Fruit fly (Drosophila melanogaster): ENCODE results near the gene CG43273.
A peak's percentile ranks its signal among the peaks of the same experiment; 100 is the strongest.

The CG43273 gene

DNA sequence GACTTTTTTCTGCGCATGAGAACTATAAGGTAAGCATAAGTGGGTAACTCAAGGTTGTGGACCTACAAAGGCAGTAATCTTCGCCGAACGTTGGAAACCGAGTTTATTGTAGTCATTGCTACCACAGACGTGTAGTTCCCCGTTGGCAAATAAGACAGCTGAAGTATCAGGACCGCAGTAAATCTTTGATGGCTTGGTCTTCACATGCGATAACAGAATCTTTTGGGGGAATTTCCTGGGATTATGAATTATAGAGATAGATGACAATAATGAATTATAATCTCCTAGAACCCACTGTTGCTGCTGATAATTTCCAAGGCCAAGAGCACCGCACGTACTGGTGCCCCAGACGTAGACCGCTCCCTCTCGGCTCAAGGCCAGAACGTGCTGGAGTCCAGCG, 7.0 kb upstream of the CG43273 start:
- no peak for TF ChIP-seq noc (tag; optimal IDR thresholded peaks at IDR 0.05)

DNA sequence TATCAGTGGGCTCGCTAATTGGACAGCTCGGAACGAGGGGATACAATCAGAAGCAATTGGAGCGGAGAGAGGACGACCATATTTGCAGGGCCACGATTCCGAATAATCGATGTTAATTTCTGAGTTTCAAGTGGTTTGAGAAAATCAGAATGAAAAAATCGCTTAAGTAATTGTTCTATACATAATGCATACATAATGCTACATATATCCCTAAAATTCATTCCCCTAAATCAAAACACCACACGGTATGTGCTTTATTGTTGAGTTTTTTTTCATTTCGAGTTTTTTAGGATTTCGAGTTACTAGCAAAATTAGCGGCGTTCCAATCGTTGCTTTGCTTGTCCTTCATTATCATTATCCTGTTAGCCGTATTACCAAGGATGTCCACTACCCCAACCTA, 4.6 kb upstream of the CG43273 start, which contains the start of gene niki:
niki (minus strand) TSS at position 101 of the 400 bp plus-strand sequence.
- TF ChIP-seq noc (tag; optimal IDR thresholded peaks at IDR 0.05): no peak

DNA sequence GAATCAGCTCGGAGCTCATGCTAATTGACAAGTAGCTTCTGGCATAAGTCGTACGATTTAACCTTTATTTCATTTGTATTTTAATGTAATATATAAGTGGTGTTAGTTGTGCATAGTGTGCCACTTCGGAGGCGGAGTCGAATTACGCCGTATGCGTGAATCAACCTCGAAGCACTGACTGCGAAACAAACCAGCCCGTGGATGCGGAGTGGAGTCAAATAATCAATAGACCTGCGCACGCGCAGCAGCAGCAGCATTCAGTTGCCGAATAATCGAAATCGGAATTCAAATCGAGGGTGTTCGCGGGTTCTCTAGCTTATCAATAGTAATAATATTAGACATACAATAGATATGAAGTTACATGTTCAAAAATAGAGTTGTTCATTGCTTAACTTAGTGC, 1.9 kb upstream of the CG43273 start, which contains the start of gene RabX4:
RabX4 (minus strand) TSS at position 176 of the 400 bp plus-strand sequence.
- no peak for TF ChIP-seq noc (tag; optimal IDR thresholded peaks at IDR 0.05)

DNA sequence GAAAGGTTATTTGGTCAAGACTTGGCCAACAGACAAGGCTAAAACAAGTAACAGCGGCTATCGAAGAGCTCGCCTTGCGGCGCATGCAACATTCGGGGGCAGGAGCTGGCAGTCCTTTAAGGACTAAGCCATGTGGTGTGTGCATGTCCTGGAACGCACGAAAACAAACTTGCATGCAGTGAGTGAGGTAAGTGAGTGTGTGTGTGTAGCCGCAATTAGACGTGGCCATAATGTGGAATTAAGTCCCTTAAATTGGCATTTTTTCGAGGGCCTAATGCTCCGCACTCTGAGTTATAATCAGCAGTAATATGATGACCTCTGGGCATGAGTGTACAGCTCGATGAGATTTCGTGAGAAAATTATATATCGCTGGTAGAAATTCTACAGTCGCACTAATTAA, 3.6 kb downstream of the CG43273 start, which contains the start of gene sosie:
sosie (plus strand) TSS at position 301 of the 400 bp plus-strand sequence.
- no peak for TF ChIP-seq noc (tag; optimal IDR thresholded peaks at IDR 0.05)

DNA sequence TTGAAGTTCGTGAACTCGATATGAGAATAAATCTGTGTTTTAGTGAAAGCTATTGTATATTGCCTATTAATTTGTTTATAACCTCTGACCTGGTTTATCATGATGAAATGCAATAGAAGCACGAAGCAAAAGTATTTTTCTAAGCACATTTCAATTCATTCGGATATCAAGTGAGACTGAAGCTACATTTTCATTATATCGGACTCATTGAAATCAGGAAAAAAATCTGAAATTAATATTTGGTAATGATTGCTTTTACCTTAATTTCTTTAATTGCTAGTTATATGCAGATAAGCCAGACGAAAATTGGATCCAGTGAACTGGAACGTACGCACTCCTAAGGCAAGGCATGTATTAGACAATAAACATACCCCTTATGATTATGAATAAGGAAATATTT, 11.0 kb downstream of the CG43273 start, which contains the start of gene CG33658:
CG33658 (minus strand) TSS at position 101 of the 400 bp plus-strand sequence.
- no peak for TF ChIP-seq noc (tag; optimal IDR thresholded peaks at IDR 0.05)

DNA sequence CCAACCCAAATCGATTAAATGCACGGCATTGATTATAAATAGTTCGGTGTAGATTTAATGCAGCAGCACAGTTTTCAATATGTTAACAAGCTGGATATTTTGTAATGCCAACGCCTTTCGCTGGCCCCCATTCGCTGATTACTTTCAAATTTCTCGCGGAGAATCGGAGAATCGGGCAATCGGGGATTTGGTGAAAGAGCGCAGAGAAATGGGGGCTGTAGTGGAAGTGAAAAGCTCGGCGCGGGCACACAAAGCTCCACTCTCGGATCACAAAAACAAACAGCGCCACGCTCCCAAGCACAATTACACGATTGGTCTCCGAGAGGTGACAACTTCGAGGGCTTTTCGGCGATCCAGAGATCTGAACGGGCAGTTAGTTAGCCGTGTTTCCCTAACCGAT, 11.5 kb downstream of the CG43273 start, which contains the start of gene Esp:
Esp (plus strand) TSS at position 301 of the 400 bp plus-strand sequence.
- TF ChIP-seq noc (tag; optimal IDR thresholded peaks at IDR 0.05): no peak

DNA sequence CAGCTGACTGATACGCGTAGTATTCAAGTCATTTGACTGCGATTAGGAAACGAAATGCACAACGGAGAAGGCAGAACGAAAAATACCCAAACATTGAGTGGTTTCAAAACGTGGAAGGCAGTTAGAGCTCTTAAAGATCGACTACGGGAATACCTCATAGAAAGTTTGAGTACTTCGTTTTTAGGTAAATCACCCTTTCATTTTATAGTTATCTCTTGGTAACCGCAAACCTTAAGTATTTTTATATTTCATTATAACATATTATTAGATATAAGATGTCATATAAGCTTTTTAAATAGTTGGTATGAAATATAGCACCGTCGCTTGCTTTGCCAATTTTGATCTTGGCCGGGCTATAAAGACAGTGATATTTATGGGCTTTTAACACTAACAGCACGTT, 15.0 kb downstream of the CG43273 start:
- peak; percentile 56 for TF ChIP-seq noc (tag; optimal IDR thresholded peaks at IDR 0.05)

DNA sequence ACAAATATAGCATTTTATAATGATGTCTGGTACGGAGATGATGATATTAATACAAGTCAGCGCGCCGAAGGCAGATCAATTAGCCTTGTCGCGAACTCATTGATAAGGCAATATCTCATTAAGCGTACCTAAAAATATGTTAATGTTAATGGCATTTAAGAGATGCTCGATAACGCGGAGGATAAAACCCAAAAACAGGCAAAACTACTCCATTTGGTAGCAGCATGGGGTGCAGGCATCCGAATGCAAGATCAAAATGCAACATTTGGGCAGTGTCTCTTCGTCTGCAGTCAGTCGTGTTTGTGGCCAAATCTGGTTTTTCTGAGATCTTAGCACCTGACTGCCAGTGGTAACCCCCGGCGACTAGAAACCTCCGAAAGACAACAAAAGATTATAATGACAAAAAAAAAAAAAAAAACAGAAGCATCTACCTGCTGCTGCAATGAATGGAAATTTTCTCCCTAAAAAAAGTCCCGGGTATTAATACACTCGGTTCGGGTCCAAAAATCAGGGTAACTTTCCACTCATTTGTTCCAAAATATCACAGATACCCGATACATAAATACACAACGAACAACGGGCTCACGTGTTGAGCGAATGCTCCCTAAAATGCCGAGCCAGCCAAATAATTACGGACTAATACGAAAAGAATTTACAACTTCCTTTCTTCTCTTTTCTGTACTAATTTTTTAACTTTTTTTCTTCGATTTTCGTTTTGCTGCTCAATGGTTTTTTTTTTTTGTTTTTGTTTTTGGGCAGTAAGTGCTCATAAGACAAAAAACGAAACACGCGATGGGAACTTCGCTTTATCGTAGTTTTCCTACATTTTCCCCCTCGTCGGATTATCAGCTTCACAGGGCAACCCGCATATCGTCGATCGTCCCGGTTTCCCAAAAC, 16.1 kb downstream of the CG43273 start:
- TF ChIP-seq noc (tag; optimal IDR thresholded peaks at IDR 0.05): no peak

DNA sequence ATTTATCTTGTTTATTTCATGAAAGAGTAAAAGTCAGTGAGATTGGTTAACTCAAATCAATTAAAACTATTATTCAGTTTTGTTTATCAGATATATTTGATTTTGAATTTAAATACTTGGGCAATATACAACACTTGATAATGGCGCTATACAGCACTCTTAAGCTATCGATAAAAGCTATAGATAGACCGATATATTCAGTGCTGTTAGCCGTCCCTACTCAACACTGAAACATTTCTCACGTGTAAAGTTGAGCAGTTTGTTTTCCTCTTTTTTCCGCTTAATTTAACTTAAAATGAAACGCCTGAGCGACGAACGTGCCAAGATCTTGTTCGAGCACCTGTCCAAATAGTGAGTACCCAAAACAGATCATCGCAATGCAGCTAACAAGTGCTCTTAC, 20.3 kb downstream of the CG43273 start, which contains the start of gene CG7006:
CG7006 (plus strand) TSS at position 208 of the 400 bp plus-strand sequence.
- no peak for TF ChIP-seq noc (tag; optimal IDR thresholded peaks at IDR 0.05)

DNA sequence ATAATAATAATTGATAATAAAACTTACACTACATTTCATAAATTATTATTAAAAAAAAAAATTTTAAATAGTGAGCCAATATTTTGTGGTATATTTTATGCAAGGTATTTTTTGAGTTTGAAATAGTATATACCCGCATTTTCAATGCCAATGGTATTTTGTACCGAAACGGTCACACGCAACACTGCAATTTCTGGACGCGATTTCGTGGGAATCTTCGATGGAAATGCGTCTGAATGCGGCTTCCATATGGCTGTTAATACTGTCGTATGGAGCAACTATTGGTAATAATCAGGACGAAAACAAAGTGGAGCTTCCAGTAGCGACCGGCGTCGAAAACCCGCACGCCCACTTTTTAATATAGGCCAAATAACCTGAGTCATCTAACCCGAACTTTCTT, 21.3 kb downstream of the CG43273 start, which contains the start of gene Nct:
Nct (plus strand) TSS at position 173 of the 400 bp plus-strand sequence.
- no peak for TF ChIP-seq noc (tag; optimal IDR thresholded peaks at IDR 0.05)

DNA sequence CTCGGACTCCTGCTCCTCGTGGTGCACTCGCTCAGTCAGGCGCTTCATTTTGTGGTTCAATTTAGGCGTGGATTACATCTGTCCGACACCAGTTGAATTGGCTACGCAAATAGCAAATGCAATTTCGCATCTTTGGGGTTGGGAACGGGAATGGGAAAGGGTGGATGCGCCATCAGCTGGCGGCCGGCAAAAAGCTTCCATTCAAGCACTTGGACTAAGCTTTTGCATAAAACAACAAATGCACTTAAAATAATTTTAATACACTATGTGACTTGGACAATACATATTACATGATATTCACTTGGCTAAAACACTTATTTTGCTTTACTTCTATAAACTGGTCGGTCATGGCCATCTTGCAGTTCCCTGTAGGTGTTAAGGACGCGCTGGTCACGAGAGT, 26.0 kb downstream of the CG43273 start, which contains the start of gene HDAC11:
HDAC11 (minus strand) TSS at position 101 of the 400 bp plus-strand sequence.
- TF ChIP-seq noc (tag; optimal IDR thresholded peaks at IDR 0.05): no peak

DNA sequence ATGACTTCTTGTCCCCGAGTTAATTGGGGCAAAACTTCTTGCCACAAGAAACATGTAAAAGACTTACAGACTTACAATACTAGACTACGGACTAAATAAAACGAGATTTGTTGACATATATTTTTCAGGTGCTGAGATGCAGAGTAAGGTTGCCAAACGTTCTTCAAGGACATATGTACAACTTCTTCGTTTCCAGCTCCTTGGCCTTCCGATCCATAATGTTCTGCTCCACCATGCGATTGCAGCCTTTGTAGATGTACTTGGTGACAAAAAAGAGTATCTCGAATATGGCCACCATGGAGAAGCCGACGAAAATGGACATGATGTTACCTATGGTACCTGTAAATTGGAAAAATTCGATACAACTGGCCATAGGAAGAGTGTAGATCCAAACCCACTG, 27.4 kb downstream of the CG43273 start, which contains the start of gene CAH4:
CAH4 (minus strand) TSS at position 101 of the 400 bp plus-strand sequence.
- no peak for TF ChIP-seq noc (tag; optimal IDR thresholded peaks at IDR 0.05)

DNA sequence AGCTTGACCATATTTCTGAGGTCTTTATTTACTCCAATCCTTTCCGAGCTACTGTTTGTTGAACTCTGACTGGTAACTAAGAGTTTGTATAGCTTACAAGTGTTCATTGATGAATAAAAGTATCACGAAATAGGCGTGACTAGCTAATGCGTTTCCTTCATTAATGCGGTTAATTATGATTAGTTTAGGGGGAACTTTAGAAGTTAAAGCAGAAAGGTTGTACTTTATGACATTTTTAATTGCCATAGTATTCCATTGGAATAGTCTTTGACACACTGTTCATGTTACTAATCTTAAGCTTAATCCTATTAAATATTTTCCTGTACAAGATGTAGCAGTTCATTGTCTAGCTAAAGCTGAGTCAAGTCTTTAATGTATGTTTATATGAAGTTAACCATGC, 29.6 kb downstream of the CG43273 start, which contains the start of gene ppk22:
ppk22 (minus strand) TSS at position 101 of the 400 bp plus-strand sequence.
- no peak for TF ChIP-seq noc (tag; optimal IDR thresholded peaks at IDR 0.05)

DNA sequence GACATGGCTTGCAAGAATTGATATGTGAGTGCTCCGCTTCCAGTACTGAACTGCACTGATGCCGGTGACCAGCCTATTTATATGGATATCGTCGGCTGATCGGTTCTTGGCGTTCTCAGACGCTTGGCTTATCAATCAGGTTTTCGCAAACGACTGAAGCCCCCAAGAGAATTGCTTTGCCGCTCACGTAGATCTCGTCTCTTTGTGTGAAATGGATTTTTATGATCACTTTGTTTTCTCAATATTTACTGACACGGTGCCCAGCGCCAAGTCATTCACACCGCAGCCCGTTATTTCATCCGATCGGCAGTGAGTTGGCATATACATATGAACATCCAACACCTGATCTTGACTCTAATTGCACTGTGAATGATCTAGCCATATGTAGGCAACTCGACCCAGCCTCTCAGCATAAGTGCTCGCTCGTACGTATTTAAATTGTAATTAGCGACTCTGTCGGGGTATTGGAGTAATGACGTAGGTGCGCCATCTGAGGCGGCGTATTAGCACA, 30.3 kb downstream of the CG43273 start, which contains the start of gene CG13639:
CG13639 (minus strand) TSS at position 51 of the 511 bp plus-strand sequence.
- TF ChIP-seq noc (tag; optimal IDR thresholded peaks at IDR 0.05): no peak

DNA sequence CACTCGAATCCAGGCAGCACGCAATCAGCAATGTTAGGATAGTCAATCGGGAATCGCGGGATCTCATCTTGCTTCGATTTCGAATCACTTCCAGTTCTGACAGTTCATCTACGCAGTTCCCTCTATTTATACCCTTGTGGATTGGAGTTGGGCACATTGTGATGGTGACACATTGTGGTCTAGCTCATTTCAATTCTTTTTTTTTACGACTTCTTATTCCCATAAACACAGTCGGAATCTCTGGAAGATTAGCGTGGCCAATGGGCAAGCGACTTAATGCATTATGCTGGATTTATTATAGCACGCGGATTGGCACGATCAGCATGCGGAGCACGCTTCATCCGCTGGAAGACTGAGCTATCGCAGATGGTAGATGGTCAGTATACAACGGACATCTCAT, 32.0 kb downstream of the CG43273 start, which contains the start of gene CG13640:
CG13640 (minus strand) TSS at position 101 of the 400 bp plus-strand sequence.
- TF ChIP-seq noc (tag; optimal IDR thresholded peaks at IDR 0.05): no peak

DNA sequence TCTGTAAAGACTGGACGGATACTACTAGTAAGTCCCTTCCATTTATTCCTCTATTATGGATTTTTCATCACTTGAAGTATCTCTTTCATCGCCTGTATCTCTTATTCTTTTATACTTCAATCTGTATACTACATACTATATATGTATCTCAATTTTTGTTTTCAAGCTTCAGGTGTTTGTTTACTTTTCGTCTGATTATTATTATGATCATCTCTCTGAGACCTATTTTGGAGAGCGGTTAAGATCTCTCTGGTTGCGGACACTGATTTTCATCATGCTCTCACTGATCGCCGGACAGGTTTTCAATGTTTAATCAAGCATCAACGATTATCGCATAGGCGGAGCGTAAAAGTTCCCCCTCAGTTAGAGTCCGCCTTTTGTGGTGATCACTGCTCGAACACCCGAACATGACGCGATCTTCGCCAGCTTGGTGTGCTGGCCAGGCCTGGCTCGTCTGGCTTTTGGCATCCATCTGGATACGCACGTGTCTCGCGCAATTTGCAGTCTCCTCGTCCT, 32.5 kb downstream of the CG43273 start, which contains the start of gene CG7016:
CG7016 (plus strand) TSS at position 358 of the 516 bp plus-strand sequence.
- no peak for TF ChIP-seq noc (tag; optimal IDR thresholded peaks at IDR 0.05)

Data from whole organism, larva.